Worm (Caenorhabditis elegans) whole organism, L4 larva: Measurements from ENCODE around the gene C03A3.3.
A peak's percentile ranks its signal among the peaks of the same experiment; 100 is the strongest.

Experiments
- Y48G9A.11 ChIP-seq: fragments of 200-800 bp; sonication (Bioruptor generic); IDR thresholded peaks from 2 replicates; pipeline ENCODE4 v1.3.6; 2022; ENCODE audit warnings: missing genetic modification reagents, missing genetic modification characterization, missing compliant biosample characterization
- ama-1 ChIP-seq: fragments of 150-350 bp; optimal IDR thresholded peaks from 2 replicates; lab custom pipeline; 2014; ENCODE audit warnings: inconsistent platforms, mixed read lengths
- hlh-11 ChIP-seq: fragments of 200-800 bp; sonication (Bioruptor generic); optimal IDR thresholded peaks from 2 replicates; lab custom pipeline; 2018; ENCODE audit warnings: mild to moderate bottlenecking, missing genetic modification characterization, missing compliant biosample characterization
- hlh-30 ChIP-seq: sonication (generic microtip); optimal IDR thresholded peaks from 2 replicates; lab custom pipeline; 2017; ENCODE audit warnings: antibody characterized with exemption, mild to moderate bottlenecking, missing genetic modification characterization, missing compliant biosample characterization; ENCODE audit not compliant: insufficient read depth
- lim-7 ChIP-seq: fragments of 200-800 bp; sonication (Bioruptor generic); IDR thresholded peaks from 2 replicates; pipeline ENCODE4 v1.3.6; 2022; ENCODE audit warnings: missing genetic modification characterization, missing compliant biosample characterization
- nhr-11 ChIP-seq: fragments of 150-350 bp; optimal IDR thresholded peaks from 2 replicates; lab custom pipeline; 2014; ENCODE audit warnings: missing biosample characterization, missing genetic modification characterization
- nhr-237 ChIP-seq: sonication (generic microtip); optimal IDR thresholded peaks from 2 replicates; lab custom pipeline; 2017; ENCODE audit warnings: missing biosample characterization, missing genetic modification characterization
- nhr-28 ChIP-seq: fragments of 150-350 bp; optimal IDR thresholded peaks from 2 replicates; lab custom pipeline; 2014; ENCODE audit warnings: missing biosample characterization, missing genetic modification characterization
- nhr-77 ChIP-seq: fragments of 150-350 bp; optimal IDR thresholded peaks from 2 replicates; lab custom pipeline; 2014; ENCODE audit warnings: missing biosample characterization, missing genetic modification characterization
- unc-130 ChIP-seq: sonication (generic microtip); optimal IDR thresholded peaks from 2 replicates; lab custom pipeline; 2016; ENCODE audit warnings: missing genetic modification reagents, missing genetic modification characterization, missing compliant biosample characterization
- unc-39 ChIP-seq: sonication (generic microtip); optimal IDR thresholded peaks from 2 replicates; lab custom pipeline; 2017; ENCODE audit warnings: missing biosample characterization, missing genetic modification characterization
- unc-62 ChIP-seq, 3 experiments: fragments of 150-350 bp in 1 of 3; sonication (generic microtip); optimal IDR thresholded peaks in 2 of 3; peaks in 1 of 3; 1 replicate in 1 of 3; 2 replicates in 2 of 3; lab custom pipeline; 2014 to 2017; ENCODE audit warnings: missing biosample characterization in 3 of 3, missing genetic modification characterization in 3 of 3, missing genetic modification reagents in 3 of 3, missing genotype in 1 of 3

- TF ChIP-seq hlh-30 (tag; lab: Kevin White, UChicago) (no peak), nhr-11 (tag; lab: Kevin White, UChicago) (no peak), lim-7 (GFP tag; lab: Robert Waterston, UW) (no peak), nhr-237 (tag; lab: Kevin White, UChicago) (no peak), nhr-28 (tag; lab: Kevin White, UChicago) (no peak), unc-130 (GFP tag; lab: Kevin White, UChicago) (no peak), ama-1 (lab: Kevin White, UChicago) (no peak), nhr-77 (no peak), unc-62 (GFP tag; optimal IDR thresholded peaks at IDR 0.05 in 1 of 2; lab: Kevin White, UChicago) (peak in 1 of 2 experiments; percentile 40), unc-62 (tag; optimal IDR thresholded peaks at IDR 0.05; lab: Kevin White, UChicago) (no peak), Y48G9A.11 (GFP tag; lab: Robert Waterston, UW) (no peak), hlh-11 (no peak), unc-39 (tag; lab: Kevin White, UChicago) (no peak)
These were observed 18.7 kb upstream of the C03A3.3 start, which contains the start of gene F38B2.4 for ce11 chrX:11287617-11288016.
